Worm (Caenorhabditis elegans) whole organism, late embryonic: ENCODE results near the gene srj-45.

Source experiments
- F13H6.1 ChIP-seq: sonication (generic microtip); optimal IDR thresholded peaks from 2 replicates; lab custom pipeline; 2016; ENCODE audit warnings: missing genetic modification characterization, missing compliant biosample characterization
- ama-1 ChIP-seq: fragments of 150-350 bp; optimal IDR thresholded peaks from 2 replicates; lab custom pipeline; 2014
- dmd-4 ChIP-seq: sonication (generic microtip); optimal IDR thresholded peaks from 2 replicates; lab custom pipeline; 2016; ENCODE audit warnings: borderline replicate concordance, missing genetic modification characterization, missing compliant biosample characterization
- hlh-30 ChIP-seq: sonication (generic microtip); optimal IDR thresholded peaks from 2 replicates; lab custom pipeline; 2017; ENCODE audit warnings: antibody characterized with exemption, missing genetic modification characterization, missing compliant biosample characterization; ENCODE audit not compliant: insufficient read depth

DNA sequence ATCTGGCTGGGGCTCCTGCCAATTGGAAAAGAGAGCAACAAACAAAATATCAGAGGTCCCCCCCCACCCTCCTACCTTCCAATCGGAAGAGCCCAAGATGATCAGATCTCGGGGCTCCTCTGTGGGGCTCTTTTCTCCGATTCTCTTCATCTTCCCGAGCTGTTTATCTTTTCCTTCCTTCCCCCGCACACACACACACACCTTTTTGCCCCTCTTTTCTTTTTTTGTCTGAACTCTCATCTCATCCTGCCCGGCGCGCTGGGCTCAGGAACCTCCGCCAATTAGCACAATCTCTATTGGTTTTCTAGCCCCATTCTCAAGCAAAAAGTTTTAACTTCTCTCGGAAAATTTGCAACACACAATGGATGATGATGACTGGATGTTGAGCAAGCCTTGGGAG lies 33.1 kb downstream of the srj-45 start:
- TF ChIP-seq hlh-30 (tag; lab: Kevin White, UChicago) (no peak), ama-1 (no peak), dmd-4 (tag; lab: Kevin White, UChicago) (no peak), F13H6.1 (tag; lab: Kevin White, UChicago) (no peak)
